Worm (Caenorhabditis elegans): ENCODE measurements around the gene srx-66.

DNA sequence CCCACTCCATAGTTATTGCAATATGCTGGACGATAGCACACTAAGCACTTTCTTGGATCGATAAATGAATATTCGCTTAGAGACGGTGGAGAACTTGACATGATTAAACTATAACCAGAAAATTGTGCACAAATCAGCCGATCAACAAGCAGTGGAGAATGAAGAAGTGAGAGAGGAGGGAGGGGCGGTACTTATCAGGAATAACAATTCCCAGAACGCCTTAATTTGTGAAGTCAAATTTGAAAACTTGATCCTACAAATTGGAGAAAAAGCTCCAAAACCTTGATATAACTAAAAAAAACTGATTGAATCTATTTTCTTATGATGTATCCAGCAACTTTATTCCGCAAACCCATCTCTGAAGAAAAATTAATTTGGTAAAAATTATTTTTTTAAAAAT lies 41.2 kb upstream of the srx-66 start, which contains the start of gene nhr-159:
- no peak for TF ChIP-seq nhr-237 (tag; optimal IDR thresholded peaks at IDR 0.05)
- TF ChIP-seq elt-3 (tag; optimal IDR thresholded peaks at IDR 0.05): no peak
- TF ChIP-seq nhr-28 (tag; optimal IDR thresholded peaks at IDR 0.05): no peak
- TF ChIP-seq pha-4 (tag; optimal IDR thresholded peaks at IDR 0.05): no peak
- TF ChIP-seq lsy-2 (tag; optimal IDR thresholded peaks at IDR 0.05): no peak
- TF ChIP-seq blmp-1 (tag; optimal IDR thresholded peaks at IDR 0.05): no peak
- TF ChIP-seq ztf-11 (tag; optimal IDR thresholded peaks at IDR 0.05): no peak
- no peak for TF ChIP-seq ces-1 (GFP tag; optimal IDR thresholded peaks at IDR 0.05)
- TF ChIP-seq elt-1 (tag; optimal IDR thresholded peaks at IDR 0.05; ENCODE audit: borderline replicate concordance, insufficient read depth): no peak
- TF ChIP-seq nhr-12 (tag; optimal IDR thresholded peaks at IDR 0.05): no peak
- no peak for TF ChIP-seq lin-32 (GFP tag; optimal IDR thresholded peaks at IDR 0.05)
- no peak for TF ChIP-seq unc-62 (GFP tag; optimal IDR thresholded peaks at IDR 0.05)
- TF ChIP-seq zip-8 (tag; optimal IDR thresholded peaks at IDR 0.05): no peak

Data from whole organism, mixed stage, embryonic.